Worm (Caenorhabditis elegans) whole organism, L2 larva: ENCODE data around the gene syx-2.

Source experiments
- ZK546.5 ChIP-seq: sonication (generic microtip); optimal IDR thresholded peaks from 2 replicates; lab custom pipeline; 2017; ENCODE audit warnings: missing biosample characterization, missing genetic modification characterization
- ama-1 ChIP-seq: fragments of 150-350 bp; optimal IDR thresholded peaks from 2 replicates; lab custom pipeline; 2018; ENCODE audit warnings: inconsistent platforms
- fos-1 ChIP-seq: fragments of 150-350 bp; optimal IDR thresholded peaks from 2 replicates; lab custom pipeline; 2014; ENCODE audit warnings: missing biosample characterization, missing genetic modification characterization
- mbf-1 ChIP-seq: sonication (generic microtip); optimal IDR thresholded peaks from 2 replicates; lab custom pipeline; 2017; ENCODE audit warnings: missing biosample characterization, missing genetic modification characterization
- mdl-1 ChIP-seq, 2 experiments: fragments of 150-350 bp in 1 of 2; sonication (generic microtip) in 1 of 2; optimal IDR thresholded peaks; 2 replicates each; lab custom pipeline; 2017; ENCODE audit warnings: missing biosample characterization in 2 of 2, missing genetic modification characterization in 2 of 2
- unc-62 ChIP-seq: fragments of 150-350 bp; optimal IDR thresholded peaks from 2 replicates; lab custom pipeline; 2014; ENCODE audit warnings: missing biosample characterization, missing genetic modification reagents, missing genetic modification characterization
- ztf-11 ChIP-seq: sonication (generic microtip); optimal IDR thresholded peaks from 2 replicates; lab custom pipeline; 2017; ENCODE audit warnings: missing biosample characterization, missing genetic modification characterization
- ztf-4 ChIP-seq: fragments of 150-350 bp; optimal IDR thresholded peaks from 2 replicates; lab custom pipeline; 2014; ENCODE audit warnings: missing biosample characterization, missing genetic modification characterization

- TF ChIP-seq ama-1 (lab: Kevin White, UChicago) (no peak), ZK546.5 (no peak), ztf-4 (tag; lab: Kevin White, UChicago) (no peak), unc-62 (GFP tag; lab: Kevin White, UChicago) (no peak), mbf-1 (tag; lab: Kevin White, UChicago) (no peak), ztf-11 (tag; lab: Kevin White, UChicago) (no peak), mdl-1 (tag; optimal IDR thresholded peaks at IDR 0.05; lab: Kevin White, UChicago) (no peak), fos-1 (no peak)
Observed at ce11 chrX:13929534-13929933, 30.4 kb upstream of the syx-2 start, which contains the start of gene meg-1.
